Fruit fly (Drosophila melanogaster) whole organism, pupa: ENCODE measurements around the gene CG11560.

Experiments
- CG10348 ChIP-seq: fragments of 200-800 bp; sonication (Bioruptor generic); IDR thresholded peaks from 2 replicates; pipeline ENCODE4 v1.3.6; 2022; ENCODE audit warnings: missing biosample characterization, missing genetic modification characterization
- CG12605 ChIP-seq: fragments of 200-800 bp; sonication (Bioruptor generic); IDR thresholded peaks from 2 replicates; pipeline ENCODE4 v1.3.6; 2022; ENCODE audit warnings: missing biosample characterization, missing genetic modification characterization
- CG13204 ChIP-seq: fragments of 200-800 bp; sonication (Bioruptor generic); optimal IDR thresholded peaks from 2 replicates; lab custom pipeline; 2018; ENCODE audit warnings: missing biosample characterization, mild to moderate bottlenecking, missing genetic modification characterization, moderate library complexity
- CG14655 ChIP-seq: fragments of 200-800 bp; sonication (Bioruptor generic); optimal IDR thresholded peaks from 3 replicates; lab custom pipeline; 2017; ENCODE audit warnings: mild to moderate bottlenecking, missing biosample characterization, missing genetic modification reagents, missing genetic modification characterization
- CG15710 ChIP-seq: fragments of 200-800 bp; sonication (Bioruptor generic); optimal IDR thresholded peaks from 2 replicates; lab custom pipeline; 2018; ENCODE audit warnings: missing biosample characterization, mild to moderate bottlenecking, missing genetic modification characterization, moderate library complexity
- CG17806 ChIP-seq: fragments of 200-800 bp; sonication (Bioruptor generic); optimal IDR thresholded peaks from 2 replicates; lab custom pipeline; 2018; ENCODE audit warnings: missing biosample characterization, mild to moderate bottlenecking, missing genetic modification characterization, moderate library complexity
- CG32121 ChIP-seq: fragments of 200-800 bp; sonication (Bioruptor generic); IDR thresholded peaks from 2 replicates; pipeline ENCODE4 v1.3.6; 2022; ENCODE audit warnings: missing biosample characterization, missing genetic modification characterization
- CG34367 ChIP-seq: fragments of 200-800 bp; sonication (Bioruptor generic); optimal IDR thresholded peaks from 2 replicates; lab custom pipeline; 2018; ENCODE audit warnings: missing biosample characterization, mild to moderate bottlenecking, missing genetic modification characterization
- CG4496 ChIP-seq: fragments of 200-800 bp; sonication (Bioruptor generic); IDR thresholded peaks from 3 replicates; pipeline ENCODE4 v1.3.6; 2022; ENCODE audit warnings: missing biosample characterization, missing genetic modification characterization
- CG8159 ChIP-seq: fragments of 200-800 bp; sonication (Bioruptor generic); optimal IDR thresholded peaks from 3 replicates; lab custom pipeline; 2018; ENCODE audit warnings: missing biosample characterization, mild to moderate bottlenecking, missing genetic modification characterization, moderate library complexity
- CG8301 ChIP-seq: fragments of 200-800 bp; sonication (Bioruptor generic); optimal IDR thresholded peaks from 2 replicates; lab custom pipeline; 2018; ENCODE audit warnings: missing biosample characterization, mild to moderate bottlenecking, missing genetic modification characterization
- CG9948 ChIP-seq: fragments of 200-800 bp; sonication (Bioruptor generic); optimal IDR thresholded peaks from 2 replicates; lab custom pipeline; 2018; ENCODE audit warnings: missing biosample characterization, mild to moderate bottlenecking, missing genetic modification characterization, moderate library complexity
- D1 ChIP-seq: fragments of 200-800 bp; sonication (Bioruptor generic); optimal IDR thresholded peaks from 2 replicates; lab custom pipeline; 2018; ENCODE audit warnings: missing biosample characterization, mild to moderate bottlenecking, missing genetic modification characterization, moderate library complexity
- EcR ChIP-seq: fragments of 200-800 bp; sonication (Bioruptor generic); optimal IDR thresholded peaks from 3 replicates; lab custom pipeline; 2019; ENCODE audit warnings: missing biosample characterization, missing genetic modification characterization, mild to moderate bottlenecking, moderate library complexity, missing genetic modification reagents
- Ets98B ChIP-seq: fragments of 200-800 bp; sonication (Bioruptor generic); IDR thresholded peaks from 2 replicates; pipeline ENCODE4 v1.3.6; 2022; ENCODE audit warnings: missing biosample characterization, missing genetic modification characterization
- Pif1A ChIP-seq: fragments of 200-800 bp; sonication (Bioruptor generic); optimal IDR thresholded peaks from 3 replicates; lab custom pipeline; 2016; ENCODE audit warnings: missing biosample characterization, missing genetic modification characterization
- Pif1B ChIP-seq: fragments of 200-800 bp; sonication (Bioruptor generic); optimal IDR thresholded peaks from 3 replicates; lab custom pipeline; 2016; ENCODE audit warnings: missing biosample characterization, missing genetic modification characterization
- Snoo ChIP-seq: fragments of 200-800 bp; sonication (Bioruptor generic); optimal IDR thresholded peaks from 3 replicates; lab custom pipeline; 2017; ENCODE audit warnings: missing biosample characterization, mild to moderate bottlenecking, missing genetic modification characterization, inconsistent platforms
- fd96Ca ChIP-seq: fragments of 200-800 bp; sonication (Bioruptor generic); IDR thresholded peaks from 3 replicates; pipeline ENCODE4 v1.3.6; 2022; ENCODE audit warnings: missing biosample characterization, missing genetic modification characterization
- gl ChIP-seq: fragments of 200-800 bp; sonication (Bioruptor generic); optimal IDR thresholded peaks from 2 replicates; lab custom pipeline; 2018; ENCODE audit warnings: missing biosample characterization, mild to moderate bottlenecking, missing genetic modification characterization
- rn ChIP-seq: fragments of 200-800 bp; sonication (Bioruptor generic); IDR thresholded peaks from 2 replicates; pipeline ENCODE4 v1.3.6; 2022; ENCODE audit warnings: missing biosample characterization, missing genetic modification characterization

CG11560 gene

DNA sequence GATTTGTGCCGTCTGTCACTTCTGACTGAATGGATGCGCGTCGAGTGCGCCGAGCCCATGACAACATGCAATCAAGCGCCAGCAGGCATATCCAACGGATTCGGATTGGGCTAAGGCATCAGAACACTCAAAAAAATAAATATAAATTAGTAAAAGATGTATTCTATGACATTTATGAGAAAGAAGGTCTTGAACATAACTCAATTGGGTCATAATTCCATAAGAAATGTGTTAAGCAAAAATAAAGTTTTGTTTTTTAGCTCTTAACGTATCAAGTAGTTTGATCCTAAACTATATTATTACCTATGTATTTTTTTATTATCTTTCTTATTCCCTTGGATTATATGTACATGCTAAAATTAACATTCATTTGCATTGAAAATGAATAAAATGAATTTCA lies 6.2 kb upstream of the CG11560 start:
- TF ChIP-seq EcR (GFP tag; lab: Kevin White, UChicago) (no peak), D1 (no peak), Pif1A (no peak), CG8159 (tag; lab: Kevin White, UChicago) (peak; percentile 57), Ets98B (no peak), CG14655 (no peak), CG12605 (no peak), Snoo (no peak), CG15710 (tag; lab: Kevin White, UChicago) (peak; percentile 44), CG8301 (tag; lab: Kevin White, UChicago) (no peak), rn (GFP tag; lab: Robert Waterston, UW) (no peak), gl (tag; lab: Kevin White, UChicago) (no peak), CG34367 (tag; lab: Kevin White, UChicago) (peak; percentile 51), CG32121 (GFP tag; lab: Robert Waterston, UW) (no peak), CG17806 (tag; lab: Kevin White, UChicago) (peak; percentile 56), Pif1B (no peak), CG13204 (GFP tag; lab: Kevin White, UChicago) (no peak), CG9948 (tag; lab: Kevin White, UChicago) (peak; percentile 54), CG10348 (no peak), fd96Ca (no peak), CG4496 (GFP tag; lab: Robert Waterston, UW) (no peak)

DNA sequence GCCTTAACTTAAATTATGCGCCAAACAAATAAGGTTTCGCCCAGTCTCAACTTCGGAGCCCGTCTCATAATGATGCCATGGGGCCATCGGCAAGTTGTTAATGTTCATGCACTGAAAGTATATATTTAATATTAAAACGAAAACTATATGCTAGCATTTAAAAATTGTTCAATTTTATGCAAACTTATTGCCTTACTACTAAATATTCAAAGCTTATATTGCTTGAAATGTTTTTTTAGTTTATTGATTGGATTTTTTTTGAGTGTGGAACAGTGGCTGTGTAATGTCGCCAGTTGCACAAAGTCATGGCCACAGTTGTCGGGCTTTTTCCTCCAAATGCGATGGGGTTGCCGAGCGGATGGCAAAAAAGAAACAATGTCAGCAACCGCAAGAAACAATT lies 5.6 kb upstream of the CG11560 start:
- peak; percentile 85 for TF ChIP-seq Ets98B
- TF ChIP-seq fd96Ca: peak; percentile 69; the same call in 2 of the 3 replicates
- peak; percentile 83 for TF ChIP-seq CG15710 (tag; lab: Kevin White, UChicago)
- TF ChIP-seq CG34367 (tag; lab: Kevin White, UChicago): peak; percentile 67
- peak; percentile 84 for TF ChIP-seq CG12605
- TF ChIP-seq CG4496 (GFP tag; lab: Robert Waterston, UW): peak; percentile 82
- TF ChIP-seq Snoo: peak; percentile 76
- TF ChIP-seq D1: peak; percentile 70
- peak; percentile 88 for TF ChIP-seq Pif1A
- TF ChIP-seq CG9948 (tag; lab: Kevin White, UChicago): peak; percentile 79
- peak; percentile 88 for TF ChIP-seq Pif1B
- peak; percentile 83 for TF ChIP-seq CG14655
- TF ChIP-seq EcR (GFP tag; lab: Kevin White, UChicago): peak; percentile 74
- peak; percentile 74 for TF ChIP-seq CG32121 (GFP tag; lab: Robert Waterston, UW)
- TF ChIP-seq CG8159 (tag; lab: Kevin White, UChicago): peak; percentile 92
- peak; percentile 90 for TF ChIP-seq CG17806 (tag; lab: Kevin White, UChicago)
- TF ChIP-seq rn (GFP tag; lab: Robert Waterston, UW): peak; percentile 76
- peak; percentile 63 for TF ChIP-seq gl (tag; lab: Kevin White, UChicago)
- peak; percentile 80 for TF ChIP-seq CG8301 (tag; lab: Kevin White, UChicago)
- TF ChIP-seq CG13204 (GFP tag; lab: Kevin White, UChicago): no peak
- no peak for TF ChIP-seq CG10348
- TF ChIP-seq, all 21 proteins: peak for 19

DNA sequence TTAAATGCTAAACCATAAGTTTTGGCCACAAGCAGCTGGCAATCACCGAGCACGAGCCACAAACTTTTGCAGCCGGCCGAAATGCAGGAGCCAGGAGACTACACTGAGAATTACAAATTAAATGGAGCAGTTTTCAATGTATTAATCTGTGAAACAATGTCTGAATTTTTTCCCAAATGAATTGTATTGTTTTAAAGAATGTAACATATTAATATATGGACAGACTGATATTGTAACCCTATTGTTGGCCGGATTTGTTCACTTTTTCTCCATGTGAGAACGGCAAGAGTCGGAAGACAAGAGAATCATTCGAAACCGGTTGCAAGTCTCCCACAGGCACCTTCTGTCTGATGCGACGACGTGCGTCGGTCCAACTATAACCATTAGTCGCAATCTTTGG lies 4.7 kb upstream of the CG11560 start:
- TF ChIP-seq CG32121 (GFP tag; lab: Robert Waterston, UW): no peak
- peak; percentile 91 for TF ChIP-seq Pif1B
- TF ChIP-seq Ets98B: peak; percentile 65
- TF ChIP-seq CG12605: peak; percentile 74
- TF ChIP-seq CG8159 (tag; lab: Kevin White, UChicago): peak; percentile 86
- peak; percentile 93 for TF ChIP-seq CG14655
- TF ChIP-seq D1: peak; percentile 62
- TF ChIP-seq CG8301 (tag; lab: Kevin White, UChicago): peak; percentile 92
- peak; percentile 82; the same call in 2 of the 3 replicates for TF ChIP-seq fd96Ca
- peak; percentile 87 for TF ChIP-seq CG9948 (tag; lab: Kevin White, UChicago)
- peak; percentile 88 for TF ChIP-seq CG34367 (tag; lab: Kevin White, UChicago)
- TF ChIP-seq Snoo: peak; percentile 87
- TF ChIP-seq gl (tag; lab: Kevin White, UChicago): peak; percentile 83
- TF ChIP-seq CG13204 (GFP tag; lab: Kevin White, UChicago): no peak
- TF ChIP-seq rn (GFP tag; lab: Robert Waterston, UW): peak; percentile 5; the same call in 1 of the 2 replicates
- peak; percentile 91 for TF ChIP-seq CG17806 (tag; lab: Kevin White, UChicago)
- peak; percentile 87 for TF ChIP-seq CG15710 (tag; lab: Kevin White, UChicago)
- peak; percentile 83 for TF ChIP-seq CG4496 (GFP tag; lab: Robert Waterston, UW)
- no peak for TF ChIP-seq EcR (GFP tag; lab: Kevin White, UChicago)
- TF ChIP-seq Pif1A: peak; percentile 89
- no peak for TF ChIP-seq CG10348

DNA sequence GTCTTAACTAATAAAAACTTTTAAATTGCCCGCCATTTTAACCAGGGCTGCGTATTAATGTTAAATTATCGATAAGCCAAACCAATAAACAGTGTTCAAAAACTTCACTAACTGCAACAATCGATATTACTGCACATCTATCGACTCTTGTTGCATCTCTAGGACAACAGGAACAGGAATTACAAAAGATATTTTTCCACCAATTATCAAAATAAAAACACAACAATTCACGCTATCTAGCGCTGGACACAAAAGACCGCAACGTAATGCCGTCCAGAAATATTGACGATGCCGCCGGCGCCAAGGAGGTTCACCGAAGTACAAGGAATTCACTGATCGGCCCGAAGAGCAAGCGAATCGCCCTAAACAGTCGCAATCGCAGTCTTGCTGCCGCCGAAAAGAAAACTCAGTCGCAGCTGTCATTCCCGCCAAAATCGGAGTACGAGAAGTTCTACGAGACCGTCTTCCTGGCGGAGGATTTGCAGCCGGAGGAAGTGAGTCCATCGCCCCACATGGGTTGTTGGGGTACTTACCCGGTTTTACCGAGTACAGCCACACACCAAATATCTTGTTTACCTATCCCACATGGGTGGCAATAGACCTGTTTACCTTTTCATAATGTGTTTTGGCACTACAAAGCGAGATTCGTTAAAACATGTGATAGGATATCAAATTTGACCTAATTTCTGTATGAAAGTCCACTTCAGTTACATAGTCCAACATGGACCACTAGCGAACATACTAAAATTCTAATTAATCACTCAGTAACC lies 3.7 kb upstream of the CG11560 start, which contains the start of gene vers:
Gene vers (plus strand): TSS at position 136 of the 770 bp plus-strand sequence.
- TF ChIP-seq CG15710 (tag; lab: Kevin White, UChicago): no peak
- no peak for TF ChIP-seq D1
- no peak for TF ChIP-seq CG12605
- no peak for TF ChIP-seq CG32121 (GFP tag; lab: Robert Waterston, UW)
- TF ChIP-seq CG14655: no peak
- TF ChIP-seq, all 21 proteins: peak for 0

DNA sequence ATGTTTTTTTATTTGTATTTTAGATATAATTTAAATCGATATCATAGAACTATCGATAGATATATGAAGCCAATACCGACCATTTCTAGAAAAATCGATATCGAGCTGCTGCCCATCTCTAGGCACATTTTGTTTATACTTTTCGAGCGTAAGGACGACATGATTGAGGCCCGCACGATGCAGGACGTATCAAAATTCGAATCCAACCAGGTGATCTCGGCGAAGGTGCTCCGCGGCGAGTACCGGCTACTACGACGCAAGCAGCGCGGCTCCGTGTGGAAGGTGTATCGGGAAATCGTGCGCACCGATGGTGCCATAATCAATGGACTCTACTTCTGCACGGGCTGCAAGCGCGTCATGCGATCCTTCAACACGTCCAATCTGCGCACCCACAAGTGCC lies 1.7 kb upstream of the CG11560 start, which contains the start of gene ssp:
Gene ssp (plus strand): TSS at position 102 of the 400 bp plus-strand sequence.
- TF ChIP-seq Pif1A: no peak
- no peak for TF ChIP-seq Pif1B
- no peak for TF ChIP-seq Snoo
- no peak for TF ChIP-seq gl (tag; lab: Kevin White, UChicago)
- TF ChIP-seq CG8301 (tag; lab: Kevin White, UChicago): no peak
- no peak for TF ChIP-seq CG32121 (GFP tag; lab: Robert Waterston, UW)
- TF ChIP-seq CG4496 (GFP tag; lab: Robert Waterston, UW): no peak
- no peak for TF ChIP-seq D1
- no peak for TF ChIP-seq CG8159 (tag; lab: Kevin White, UChicago)
